Worm (Caenorhabditis elegans) whole organism, L1 larva: ENCODE data around the gene W03A5.6.

Experiments used
- efl-3 ChIP-seq: fragments of 200-800 bp; sonication (Bioruptor generic); optimal IDR thresholded peaks from 2 replicates; lab custom pipeline; 2018; ENCODE audit warnings: mild to moderate bottlenecking, missing genetic modification characterization, missing compliant biosample characterization
- grh-1 ChIP-seq: fragments of 200-800 bp; sonication (Bioruptor generic); IDR thresholded peaks from 2 replicates; pipeline ENCODE4 v1.3.6; 2022; ENCODE audit warnings: missing genetic modification reagents, missing genetic modification characterization, missing compliant biosample characterization
- jun-1 ChIP-seq: fragments of 150-350 bp; optimal IDR thresholded peaks from 2 replicates; lab custom pipeline; 2014; ENCODE audit warnings: missing biosample characterization, missing genetic modification reagents, missing genetic modification characterization
- lin-13 ChIP-seq: fragments of 150-350 bp; optimal IDR thresholded peaks from 2 replicates; lab custom pipeline; 2014; ENCODE audit warnings: missing biosample characterization, missing genetic modification reagents, missing genetic modification characterization
- sptf-1 ChIP-seq: fragments of 150-350 bp; optimal IDR thresholded peaks from 2 replicates; lab custom pipeline; 2014; ENCODE audit warnings: missing biosample characterization, missing genetic modification characterization
- unc-86 ChIP-seq: sonication (generic microtip); optimal IDR thresholded peaks from 2 replicates; lab custom pipeline; 2016; ENCODE audit warnings: missing genetic modification characterization, missing compliant biosample characterization

DNA sequence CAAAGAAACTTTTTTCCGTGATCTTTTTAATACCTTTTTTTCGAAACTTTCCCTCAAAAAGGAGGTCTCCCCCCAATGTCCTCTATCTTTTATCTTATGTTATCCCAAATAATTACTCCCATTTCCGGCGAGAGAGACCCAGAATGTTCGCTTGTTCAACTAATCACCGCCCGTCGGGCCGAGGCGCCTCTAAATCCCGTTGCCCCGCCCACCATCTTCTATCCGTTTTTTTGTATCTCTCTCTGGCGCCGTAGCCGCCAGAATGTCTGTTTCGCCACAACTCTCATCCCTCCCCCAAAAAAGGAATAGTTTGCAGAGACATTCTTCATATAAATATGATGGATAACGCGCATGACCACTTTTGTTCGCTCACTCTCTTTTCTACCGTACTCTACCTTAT lies 32.3 kb upstream of the W03A5.6 start:
- TF ChIP-seq lin-13 (GFP tag; lab: Kevin White, UChicago) (no peak), unc-86 (no peak), efl-3 (GFP tag; lab: Kevin White, UChicago) (no peak), sptf-1 (tag; lab: Kevin White, UChicago) (no peak), jun-1 (no peak), grh-1 (GFP tag; lab: Robert Waterston, UW) (peak; percentile 49; the same call in 1 of the 2 replicates)
